Worm (Caenorhabditis elegans) whole organism, L4/young adult: Measurements from ENCODE around the gene sul-1.

Experiments
- W03F9.2 ChIP-seq: fragments of 150-350 bp; optimal IDR thresholded peaks from 2 replicates; lab custom pipeline; 2014; ENCODE audit warnings: missing biosample characterization, missing genetic modification characterization
- dao-5 ChIP-seq: sonication (generic microtip); optimal IDR thresholded peaks from 2 replicates; lab custom pipeline; 2016; ENCODE audit warnings: missing genotype, missing genetic modification characterization, moderate library complexity, missing compliant biosample characterization
- him-1 ChIP-seq: sonication (generic microtip); optimal IDR thresholded peaks from 2 replicates; lab custom pipeline; 2016; ENCODE audit warnings: missing genotype, missing genetic modification reagents, missing genetic modification characterization, missing compliant biosample characterization

DNA sequence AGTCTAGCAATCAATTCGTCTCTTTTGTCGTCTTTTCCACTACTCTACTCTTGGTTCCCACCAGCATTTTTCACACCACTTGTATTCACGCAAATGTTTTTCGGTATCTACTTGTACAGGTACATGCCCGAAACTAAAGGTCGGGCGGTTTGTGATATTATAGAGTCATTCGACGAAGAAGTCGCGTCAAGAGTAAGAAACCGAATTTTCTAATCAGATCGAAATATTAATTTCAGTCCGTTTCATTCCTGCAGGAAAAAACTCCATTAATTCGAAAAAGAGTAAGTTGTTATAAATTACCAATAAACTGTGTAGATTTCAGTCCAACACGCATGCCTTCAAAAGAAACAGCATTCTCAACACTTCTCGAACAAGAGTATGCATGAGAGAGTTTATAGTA is 21.2 kb upstream of the sul-1 start:
- TF ChIP-seq W03F9.2 (tag; lab: Kevin White, UChicago) = no peak
- TF ChIP-seq him-1 (tag; lab: Kevin White, UChicago) = no peak
- no peak for TF ChIP-seq dao-5 (tag; lab: Kevin White, UChicago)
